Worm (Caenorhabditis elegans) whole organism, L4/young adult: ENCODE results near the gene dcr-1.

Experiments
- dao-5 ChIP-seq: sonication (generic microtip); optimal IDR thresholded peaks from 2 replicates; lab custom pipeline; 2016; ENCODE audit warnings: missing genotype, missing genetic modification characterization, moderate library complexity, missing compliant biosample characterization
- him-1 ChIP-seq: sonication (generic microtip); optimal IDR thresholded peaks from 2 replicates; lab custom pipeline; 2016; ENCODE audit warnings: missing genotype, missing genetic modification reagents, missing genetic modification characterization, missing compliant biosample characterization

DNA sequence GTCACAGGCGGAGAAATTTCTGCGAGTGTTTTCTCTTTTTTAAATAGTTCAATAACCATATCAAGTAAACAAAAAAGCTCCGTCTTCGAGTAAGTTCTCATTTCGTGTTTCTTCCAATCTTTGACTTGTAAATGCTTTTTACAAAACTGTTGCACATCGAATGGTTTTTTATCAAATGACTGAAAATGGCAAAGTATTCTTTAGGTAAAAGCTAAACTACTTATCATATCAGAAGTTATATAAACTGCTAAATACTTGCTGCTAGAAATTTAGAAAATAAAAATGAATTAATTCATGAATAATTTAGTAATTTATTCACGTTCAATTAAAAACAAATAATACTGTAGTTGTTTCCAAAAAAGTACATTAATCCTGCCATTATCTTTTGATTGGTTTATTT is 49.1 kb downstream of the dcr-1 start, which contains the start of gene F44B9.9:
- no peak for TF ChIP-seq dao-5 (tag; lab: Kevin White, UChicago)
- TF ChIP-seq him-1 (tag; lab: Kevin White, UChicago): no peak
